Worm (Caenorhabditis elegans) whole organism, early embryonic: ENCODE data around the gene strd-1.

Source experiments
- B0310.2 ChIP-seq: sonication (generic microtip); optimal IDR thresholded peaks from 2 replicates; lab custom pipeline; 2016; ENCODE audit warnings: mild to moderate bottlenecking, missing genetic modification characterization, missing compliant biosample characterization
- F13C5.2 ChIP-seq: sonication (generic microtip); optimal IDR thresholded peaks from 2 replicates; lab custom pipeline; 2017; ENCODE audit warnings: mild to moderate bottlenecking, missing genetic modification characterization, inconsistent platforms, missing compliant biosample characterization
- aly-1 ChIP-seq: sonication (generic microtip); optimal IDR thresholded peaks from 2 replicates; lab custom pipeline; 2016; ENCODE audit warnings: missing genetic modification characterization, missing compliant biosample characterization
- ama-1 ChIP-seq: fragments of 150-350 bp; optimal IDR thresholded peaks from 2 replicates; lab custom pipeline; 2014
- ceh-13 ChIP-seq: fragments of 200-800 bp; sonication (Bioruptor generic); optimal IDR thresholded peaks from 2 replicates; lab custom pipeline; 2018; ENCODE audit warnings: mild to moderate bottlenecking, missing genetic modification characterization, missing compliant biosample characterization
- ceh-36 ChIP-seq: sonication (generic microtip); optimal IDR thresholded peaks from 2 replicates; lab custom pipeline; 2016; ENCODE audit warnings: missing genetic modification characterization, inconsistent platforms, missing compliant biosample characterization
- ets-7 ChIP-seq: sonication (generic microtip); optimal IDR thresholded peaks from 2 replicates; lab custom pipeline; 2016; ENCODE audit warnings: missing genotype, missing genetic modification characterization, missing compliant biosample characterization
- flt-1 ChIP-seq: fragments of 200-800 bp; sonication (Bioruptor generic); IDR thresholded peaks from 2 replicates; pipeline ENCODE4 v1.3.6; 2022; ENCODE audit warnings: missing genetic modification characterization, missing compliant biosample characterization
- hmbx-1 ChIP-seq: sonication (generic microtip); optimal IDR thresholded peaks from 2 replicates; lab custom pipeline; 2016; ENCODE audit warnings: mild to moderate bottlenecking, missing genetic modification characterization, missing compliant biosample characterization
- hmg-4 ChIP-seq: fragments of 200-800 bp; sonication (Bioruptor generic); optimal IDR thresholded peaks from 2 replicates; lab custom pipeline; 2018; ENCODE audit warnings: mild to moderate bottlenecking, missing genetic modification characterization, missing compliant biosample characterization
- hnd-1 ChIP-seq: sonication (generic microtip); optimal IDR thresholded peaks from 2 replicates; lab custom pipeline; 2016; ENCODE audit warnings: missing genetic modification characterization, missing compliant biosample characterization
- pes-1 ChIP-seq: fragments of 200-800 bp; sonication (Bioruptor generic); IDR thresholded peaks from 2 replicates; pipeline ENCODE4 v1.3.6; 2022; ENCODE audit warnings: missing genetic modification reagents, missing genetic modification characterization, missing compliant biosample characterization
- scrt-1 ChIP-seq: fragments of 200-800 bp; sonication (Bioruptor generic); IDR thresholded peaks from 2 replicates; pipeline ENCODE4 v1.3.6; 2022; ENCODE audit warnings: missing genetic modification characterization, missing compliant biosample characterization
- sea-1 ChIP-seq: fragments of 200-800 bp; sonication (Bioruptor generic); conservative IDR thresholded peaks from 2 replicates; pipeline ENCODE4 v1.3.6; 2022; ENCODE audit warnings: missing genetic modification characterization, missing compliant biosample characterization
- tbx-11 ChIP-seq: fragments of 200-800 bp; sonication (Bioruptor generic); IDR thresholded peaks from 2 replicates; pipeline ENCODE4 v1.3.6; 2022; ENCODE audit warnings: missing genetic modification characterization, missing compliant biosample characterization
- tbx-37 ChIP-seq: fragments of 200-800 bp; sonication (Bioruptor generic); conservative IDR thresholded peaks from 2 replicates; pipeline ENCODE4 v1.3.6; 2022; ENCODE audit warnings: missing genetic modification reagents, missing genetic modification characterization, missing compliant biosample characterization
- tra-4 ChIP-seq: sonication (generic microtip); optimal IDR thresholded peaks from 2 replicates; lab custom pipeline; 2017; ENCODE audit warnings: missing genetic modification characterization, missing compliant biosample characterization

The strd-1 gene

DNA sequence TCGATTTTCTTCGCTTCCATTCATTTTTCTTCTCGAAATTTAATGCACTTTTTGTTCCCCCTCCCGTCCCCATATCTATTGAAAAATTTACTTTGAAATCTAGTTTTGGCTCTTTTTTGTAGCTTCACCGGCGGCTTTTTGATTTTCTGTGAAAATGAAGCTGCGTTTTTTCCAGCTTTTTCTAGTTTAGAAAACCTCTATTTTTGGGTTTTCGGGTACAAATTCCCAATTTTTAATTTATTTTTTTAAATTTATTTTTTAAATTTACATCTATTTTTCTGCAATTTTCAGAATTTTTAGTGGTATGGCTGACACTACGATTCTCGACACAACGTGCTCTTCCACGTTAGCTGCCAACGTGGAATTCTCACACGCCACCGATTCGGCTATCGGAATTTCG, at the start of gene strd-1:
Gene strd-1, plus strand, starts transcription at position 301 of the 400 bp plus-strand sequence.
- TF ChIP-seq sea-1 (GFP tag; lab: Robert Waterston, UW), result no peak
- TF ChIP-seq tbx-11 (GFP tag; lab: Robert Waterston, UW), result no peak
- no peak for TF ChIP-seq hnd-1
- TF ChIP-seq tra-4 (tag; lab: Kevin White, UChicago), result no peak

ce11 chrIII:10902341-10902740, 44.9 kb upstream of the strd-1 start, which contains the start of gene unc-119:
unc-119 (plus strand) TSS chrIII:10902641.
- TF ChIP-seq hmg-4 (no peak), tbx-11 (GFP tag; lab: Robert Waterston, UW) (no peak), ama-1 (no peak), scrt-1 (GFP tag; lab: Robert Waterston, UW) (no peak), ceh-36 (no peak), pes-1 (GFP tag; lab: Robert Waterston, UW) (no peak), hmbx-1 (tag; lab: Kevin White, UChicago) (no peak), tra-4 (tag; lab: Kevin White, UChicago) (no peak), tbx-37 (GFP tag; lab: Robert Waterston, UW) (no peak)

- TF ChIP-seq hmg-4 (no peak), hmbx-1 (tag; lab: Kevin White, UChicago) (no peak), pes-1 (GFP tag; lab: Robert Waterston, UW) (no peak), hnd-1 (no peak), aly-1 (no peak), ama-1 (no peak), ceh-13 (no peak)
Observed at ce11 chrIII:10903009-10903609, 44.1 kb upstream of the strd-1 start.

DNA sequence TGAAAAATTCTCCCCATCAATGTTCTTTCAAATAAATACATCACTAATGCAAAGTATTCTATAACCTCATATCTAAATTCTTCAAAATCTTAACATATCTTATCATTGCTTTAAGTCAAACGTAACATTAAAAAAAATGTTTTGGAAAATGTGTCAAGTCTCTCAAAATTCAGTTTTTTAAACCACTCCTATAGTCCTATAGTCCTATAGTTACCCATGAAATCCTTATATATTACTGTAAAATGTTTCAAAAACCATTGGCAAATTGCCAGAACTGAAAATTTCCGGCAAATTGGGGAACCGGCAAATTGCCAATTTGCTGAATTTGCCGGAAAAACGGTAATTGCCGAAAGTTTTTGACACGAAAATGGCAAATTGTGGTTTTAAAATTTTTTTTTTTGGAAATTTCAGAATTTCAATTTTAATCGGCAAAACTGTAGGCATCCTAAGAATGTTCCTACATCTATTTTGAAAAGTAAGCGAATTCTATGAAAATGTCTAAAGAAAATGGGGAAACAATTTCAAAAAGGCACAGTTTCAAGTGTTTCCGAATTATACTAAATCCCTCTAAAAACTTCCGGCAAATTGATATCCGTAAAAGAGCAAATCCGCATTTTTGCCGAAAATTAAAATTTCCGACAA, 42.8 kb upstream of the strd-1 start:
- TF ChIP-seq aly-1 (no peak), ama-1 (no peak), tra-4 (tag; lab: Kevin White, UChicago) (no peak), ceh-13 (no peak), hmg-4 (no peak), scrt-1 (GFP tag; lab: Robert Waterston, UW) (no peak), ceh-36 (no peak), hmbx-1 (tag; lab: Kevin White, UChicago) (no peak), tbx-11 (GFP tag; lab: Robert Waterston, UW) (no peak), B0310.2 (tag; lab: Kevin White, UChicago) (no peak), flt-1 (GFP tag; lab: Robert Waterston, UW) (no peak), pes-1 (GFP tag; lab: Robert Waterston, UW) (no peak), ets-7 (no peak), hnd-1 (no peak), F13C5.2 (tag; lab: Kevin White, UChicago) (no peak), sea-1 (GFP tag; lab: Robert Waterston, UW) (no peak), tbx-37 (GFP tag; lab: Robert Waterston, UW) (no peak)

- TF ChIP-seq tbx-37 (GFP tag; lab: Robert Waterston, UW) (no peak), pes-1 (GFP tag; lab: Robert Waterston, UW) (no peak), scrt-1 (GFP tag; lab: Robert Waterston, UW) (no peak), tbx-11 (GFP tag; lab: Robert Waterston, UW) (no peak), F13C5.2 (tag; lab: Kevin White, UChicago) (no peak), tra-4 (tag; lab: Kevin White, UChicago) (no peak), ceh-13 (no peak), ama-1 (no peak)
Observed at ce11 chrIII:10905112-10905511, 42.1 kb upstream of the strd-1 start.

- TF ChIP-seq ceh-36 (peak; percentile 30), pes-1 (GFP tag; lab: Robert Waterston, UW) (no peak)
Observed at ce11 chrIII:10906325-10906724, 40.9 kb upstream of the strd-1 start.

DNA sequence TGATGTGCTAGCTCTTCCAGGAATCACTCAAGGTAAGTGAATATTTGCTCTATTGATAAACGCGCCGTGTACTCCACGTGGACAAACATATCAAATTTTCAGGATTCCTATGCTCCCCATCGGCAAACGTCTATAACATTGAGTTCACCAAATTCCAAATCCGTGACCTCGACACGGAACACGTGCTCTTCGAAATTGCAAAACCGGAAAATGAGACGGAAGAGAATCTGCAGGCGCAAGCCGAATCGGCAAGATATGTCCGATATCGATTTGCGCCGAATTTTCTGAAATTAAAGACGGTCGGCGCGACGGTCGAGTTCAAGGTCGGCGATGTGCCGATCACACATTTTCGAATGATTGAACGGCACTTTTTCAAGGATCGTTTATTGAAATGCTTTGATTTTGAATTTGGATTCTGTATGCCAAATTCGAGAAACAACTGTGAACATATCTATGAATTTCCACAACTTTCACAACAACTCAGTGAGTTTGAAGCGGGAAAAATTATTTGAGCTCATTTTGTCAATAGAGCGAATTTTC, 39.5 kb upstream of the strd-1 start:
- TF ChIP-seq tbx-37 (GFP tag; lab: Robert Waterston, UW) (no peak), hnd-1 (no peak), scrt-1 (GFP tag; lab: Robert Waterston, UW) (peak; percentile 74)

DNA sequence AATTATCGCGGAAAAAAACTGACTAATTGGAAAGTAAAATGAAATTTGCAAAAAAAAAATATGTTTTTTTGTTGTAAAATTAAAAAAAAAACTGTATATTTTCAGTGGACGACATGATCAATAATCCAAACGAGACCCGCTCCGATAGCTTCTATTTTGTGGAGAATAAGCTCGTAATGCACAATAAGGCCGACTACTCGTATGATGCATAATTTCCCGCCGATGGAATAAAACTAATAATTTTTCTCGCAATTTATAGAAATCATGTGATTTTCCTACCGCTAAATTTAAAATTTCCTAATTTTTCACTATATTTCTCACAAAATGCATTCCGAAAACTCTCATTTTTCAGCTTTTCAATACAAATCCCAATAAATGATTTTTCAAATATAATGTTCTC, 38.7 kb upstream of the strd-1 start:
- no peak for TF ChIP-seq hmbx-1 (tag; lab: Kevin White, UChicago)
- TF ChIP-seq scrt-1 (GFP tag; lab: Robert Waterston, UW), result peak; percentile 71; the same call in 1 of the 2 replicates

- no peak for TF ChIP-seq flt-1 (GFP tag; lab: Robert Waterston, UW)
- TF ChIP-seq scrt-1 (GFP tag; lab: Robert Waterston, UW), result no peak
- TF ChIP-seq pes-1 (GFP tag; lab: Robert Waterston, UW), result no peak
- TF ChIP-seq aly-1, result no peak
- no peak for TF ChIP-seq hmbx-1 (tag; lab: Kevin White, UChicago)
- no peak for TF ChIP-seq tbx-11 (GFP tag; lab: Robert Waterston, UW)
- TF ChIP-seq tbx-37 (GFP tag; lab: Robert Waterston, UW), result no peak
- TF ChIP-seq hmg-4, result no peak
- TF ChIP-seq hnd-1, result no peak
- no peak for TF ChIP-seq ceh-13
- no peak for TF ChIP-seq tra-4 (tag; lab: Kevin White, UChicago)
- no peak for TF ChIP-seq sea-1 (GFP tag; lab: Robert Waterston, UW)
- no peak for TF ChIP-seq ets-7
- no peak for TF ChIP-seq ceh-36
- TF ChIP-seq B0310.2 (tag; lab: Kevin White, UChicago), result no peak
- no peak for TF ChIP-seq ama-1
- TF ChIP-seq F13C5.2 (tag; lab: Kevin White, UChicago), result no peak
Observed at ce11 chrIII:10909166-10909565, 38.1 kb upstream of the strd-1 start.
